Worm (Caenorhabditis elegans): ENCODE measurements around the gene C06E1.9.

The C06E1.9 gene

ce11 chrIII:8590882-8591281, 18.7 kb downstream of the C06E1.9 start, which contains the start of gene fipr-16:
TSS of gene fipr-16 (minus strand) at chrIII:8590982.
- TF ChIP-seq pax-3 (tag; optimal IDR thresholded peaks at IDR 0.05): no peak
- TF ChIP-seq pqm-1 (tag; optimal IDR thresholded peaks at IDR 0.05): no peak
- no peak for TF ChIP-seq skn-1 (tag; optimal IDR thresholded peaks at IDR 0.05)
- TF ChIP-seq tlp-1 (tag; optimal IDR thresholded peaks at IDR 0.05): no peak
- no peak for TF ChIP-seq unc-86 (tag; optimal IDR thresholded peaks at IDR 0.05)
- no peak for TF ChIP-seq swsn-7 (tag; optimal IDR thresholded peaks at IDR 0.05)
- no peak for TF ChIP-seq elt-2 (tag; optimal IDR thresholded peaks at IDR 0.05)
- TF ChIP-seq nhr-11 (tag; optimal IDR thresholded peaks at IDR 0.05): no peak
- no peak for TF ChIP-seq unc-130 (tag; optimal IDR thresholded peaks at IDR 0.05)
- no peak for TF ChIP-seq fkh-10 (GFP tag; optimal IDR thresholded peaks at IDR 0.05)
- TF ChIP-seq ceh-88 (GFP tag; IDR thresholded peaks at IDR 0.05): no peak
- TF ChIP-seq hlh-4 (tag; optimal IDR thresholded peaks at IDR 0.05): no peak

DNA sequence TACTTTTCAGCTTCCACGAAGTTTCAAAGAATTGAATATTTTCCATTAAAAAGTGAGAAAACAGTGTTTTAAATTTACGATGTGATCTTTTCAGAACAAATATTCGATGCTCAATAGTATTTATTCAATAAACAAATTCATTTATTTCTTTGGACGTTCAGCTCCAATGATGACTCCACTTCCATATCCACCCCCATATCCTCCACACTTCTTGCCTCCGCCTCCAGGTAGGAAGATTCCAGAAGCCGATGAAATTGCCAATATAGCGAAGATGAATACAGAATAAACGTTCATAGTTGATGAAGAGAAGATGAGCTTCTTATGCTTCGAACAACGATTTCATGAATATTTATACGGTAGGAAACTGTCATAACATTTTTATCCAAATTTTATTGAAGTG, 20.4 kb downstream of the C06E1.9 start, which contains the start of gene fip-3:
Gene fip-3 (minus strand): TSS at position 294 of the 400 bp plus-strand sequence.
- TF ChIP-seq ces-1 (GFP tag; optimal IDR thresholded peaks at IDR 0.05): no peak
- TF ChIP-seq jun-1 (tag; optimal IDR thresholded peaks at IDR 0.05): no peak
- no peak for TF ChIP-seq isw-1 (GFP tag; IDR thresholded peaks at IDR 0.05)
- TF ChIP-seq rnt-1 (tag; optimal IDR thresholded peaks at IDR 0.05): no peak
- TF ChIP-seq fkh-4 (tag; optimal IDR thresholded peaks at IDR 0.05; ENCODE audit: borderline replicate concordance): no peak
- no peak for TF ChIP-seq skn-1 (tag; optimal IDR thresholded peaks at IDR 0.05)
- no peak for TF ChIP-seq fos-1 (tag; optimal IDR thresholded peaks at IDR 0.05)
- TF ChIP-seq zag-1 (tag; optimal IDR thresholded peaks at IDR 0.05): no peak
- no peak for TF ChIP-seq C34B4.2 (tag; optimal IDR thresholded peaks at IDR 0.05)
- TF ChIP-seq dsc-1 (tag; optimal IDR thresholded peaks at IDR 0.05): no peak
- TF ChIP-seq fkh-10 (GFP tag; optimal IDR thresholded peaks at IDR 0.05): no peak
- no peak for TF ChIP-seq pax-3 (tag; optimal IDR thresholded peaks at IDR 0.05)
- TF ChIP-seq ama-1 (optimal IDR thresholded peaks at IDR 0.05): no peak
- TF ChIP-seq efl-1 (optimal IDR thresholded peaks at IDR 0.05): no peak
- TF ChIP-seq efl-1 (GFP tag; optimal IDR thresholded peaks at IDR 0.05 in 1 of 2): no peak
- TF ChIP-seq grh-1 (GFP tag; IDR thresholded peaks at IDR 0.05): no peak

DNA sequence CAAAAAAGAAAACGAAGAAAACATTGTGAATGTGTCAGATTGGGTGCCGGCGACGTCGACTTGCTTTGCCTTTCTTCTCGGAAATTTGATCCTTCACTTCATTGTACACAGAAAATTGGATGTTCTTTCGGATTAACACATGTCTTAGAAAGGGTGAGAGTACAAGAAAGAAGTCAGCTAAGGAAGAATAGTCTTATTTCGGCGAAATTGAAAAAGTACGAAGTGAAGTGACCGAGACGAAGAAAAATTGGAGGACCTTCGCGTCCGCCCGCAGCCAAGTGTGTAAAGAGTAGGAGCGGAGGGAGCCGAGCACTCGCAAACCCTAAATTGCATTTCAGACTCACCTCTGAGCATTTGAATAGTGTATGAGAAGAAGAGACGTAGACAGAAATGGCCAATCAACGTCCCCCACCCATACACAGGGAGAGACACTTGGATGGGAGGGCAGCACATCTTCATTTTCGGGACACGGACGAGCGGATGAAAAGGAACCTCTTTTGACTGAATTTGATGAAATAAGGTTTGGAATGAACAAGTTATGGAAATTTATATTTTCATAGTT, 20.9 kb downstream of the C06E1.9 start, which contains the start of gene glr-1:
Gene glr-1 (minus strand): TSS at position 51 of the 562 bp plus-strand sequence.
- TF ChIP-seq pqm-1 (tag; optimal IDR thresholded peaks at IDR 0.05): no peak
- peak; percentile 71 for TF ChIP-seq ces-1 (GFP tag; optimal IDR thresholded peaks at IDR 0.05)
- TF ChIP-seq lin-14 (GFP tag; optimal IDR thresholded peaks at IDR 0.05): peak; percentile 64
- no peak for TF ChIP-seq mep-1 (tag; optimal IDR thresholded peaks at IDR 0.05)
- no peak for TF ChIP-seq efl-1 (optimal IDR thresholded peaks at IDR 0.05)
- TF ChIP-seq efl-1 (GFP tag; optimal IDR thresholded peaks at IDR 0.05 in 1 of 2): peak in 1 of 2 experiments; percentile 43
- TF ChIP-seq lin-39 (tag; optimal IDR thresholded peaks at IDR 0.05): no peak
- peak; percentile 74 for TF ChIP-seq fkh-10 (GFP tag; optimal IDR thresholded peaks at IDR 0.05)

DNA sequence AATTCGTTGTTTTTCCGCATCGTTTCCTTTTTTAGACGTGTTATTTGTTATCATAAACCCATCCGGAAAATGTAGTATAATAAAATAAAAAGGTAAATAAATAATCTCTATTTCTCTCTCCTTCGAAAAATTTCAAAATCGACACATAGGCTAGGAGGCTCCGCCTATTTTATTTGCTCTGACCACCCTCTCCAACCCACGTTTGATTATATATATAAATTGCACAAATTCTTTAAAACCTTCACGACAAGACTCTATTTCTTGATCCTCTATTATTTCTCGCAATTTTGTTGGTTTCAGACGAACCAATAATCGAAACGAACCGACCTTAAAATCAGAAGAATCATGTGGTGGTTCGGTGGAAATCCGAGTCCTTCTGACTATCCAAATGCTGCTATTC, 28.8 kb downstream of the C06E1.9 start, which contains the start of gene doxa-1:
Gene doxa-1 (plus strand): TSS at position 301 of the 400 bp plus-strand sequence.
- TF ChIP-seq efl-3 (GFP tag; optimal IDR thresholded peaks at IDR 0.05): no peak
- TF ChIP-seq fos-1 (tag; optimal IDR thresholded peaks at IDR 0.05): no peak
- no peak for TF ChIP-seq snu-23 (GFP tag; optimal IDR thresholded peaks at IDR 0.05)
- no peak for TF ChIP-seq nhr-19 (GFP tag; conservative IDR thresholded peaks at IDR 0.05)
- TF ChIP-seq C04F5.9 (tag; optimal IDR thresholded peaks at IDR 0.05): no peak
- TF ChIP-seq alr-1 (tag; optimal IDR thresholded peaks at IDR 0.05; ENCODE audit: borderline replicate concordance): no peak
- TF ChIP-seq lin-39 (tag; optimal IDR thresholded peaks at IDR 0.05): no peak
- TF ChIP-seq nhr-11 (tag; optimal IDR thresholded peaks at IDR 0.05): no peak
- TF ChIP-seq aly-2 (tag; optimal IDR thresholded peaks at IDR 0.05): no peak

ce11 chrIII:8579367-8579766, 30.2 kb downstream of the C06E1.9 start:
- no peak for TF ChIP-seq sptf-1 (tag; optimal IDR thresholded peaks at IDR 0.05)
- no peak for TF ChIP-seq snpc-4 (tag; optimal IDR thresholded peaks at IDR 0.05)
- TF ChIP-seq nhr-19 (GFP tag; conservative IDR thresholded peaks at IDR 0.05): no peak
- TF ChIP-seq fkh-8 (tag; optimal IDR thresholded peaks at IDR 0.05): no peak
- peak; percentile 96 for TF ChIP-seq blmp-1 (tag; optimal IDR thresholded peaks at IDR 0.05)
- TF ChIP-seq elt-3 (tag; optimal IDR thresholded peaks at IDR 0.05): peak in 1 of 6 experiments; percentile 29
- no peak for TF ChIP-seq nhr-237 (tag; optimal IDR thresholded peaks at IDR 0.05)
- TF ChIP-seq grh-1 (GFP tag; IDR thresholded peaks at IDR 0.05): no peak

Data from whole organism, L1 larva.